Fruit fly (Drosophila melanogaster): ENCODE data around the gene bin.

DNA sequence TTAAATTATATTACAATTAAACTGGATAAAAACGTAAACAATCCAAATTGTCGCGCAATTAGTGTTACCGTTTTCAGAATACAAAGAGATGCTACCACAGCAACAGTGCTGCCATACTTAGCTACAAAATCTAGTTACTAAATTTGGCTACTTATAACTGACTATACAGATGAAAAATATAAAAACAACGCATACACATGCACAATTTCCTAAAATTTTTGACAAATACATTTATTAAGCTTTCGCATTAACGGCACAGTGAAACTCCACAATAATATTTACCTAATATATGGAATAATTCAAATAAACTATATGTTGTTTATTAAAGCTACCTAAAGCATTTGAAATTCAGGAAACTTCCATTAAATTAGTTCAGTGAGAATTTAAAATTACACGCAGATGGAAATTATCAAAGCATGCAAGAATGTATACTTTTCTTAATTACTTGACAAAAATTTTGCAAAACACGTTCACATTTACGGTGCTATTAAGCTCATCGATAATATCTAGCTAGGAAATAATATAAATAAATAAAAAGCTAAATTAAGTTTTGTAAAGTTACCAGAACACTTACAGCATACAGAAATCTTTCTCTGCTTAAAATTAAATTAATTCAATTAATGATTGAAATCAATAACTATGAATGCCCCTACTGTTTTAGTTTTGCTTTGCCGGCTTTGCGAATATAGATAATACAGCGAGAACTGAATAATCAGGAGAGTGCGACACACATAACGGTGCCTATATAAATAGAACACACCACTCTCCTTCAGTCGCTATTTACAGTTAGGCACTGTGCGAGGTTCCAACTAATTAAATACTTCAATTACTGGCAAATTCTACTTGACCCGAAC lies 21.2 kb upstream of the bin start, which contains the start of the genes Mis12 and CG9953:
- no peak for TF ChIP-seq CTCF (optimal IDR thresholded peaks at IDR 0.05)
- TF ChIP-seq CG8478 (optimal IDR thresholded peaks at IDR 0.05): no peak

Measured in S2 (cell line).